Fruit fly (Drosophila melanogaster): ENCODE data around the gene superdeath.

superdeath gene

DNA sequence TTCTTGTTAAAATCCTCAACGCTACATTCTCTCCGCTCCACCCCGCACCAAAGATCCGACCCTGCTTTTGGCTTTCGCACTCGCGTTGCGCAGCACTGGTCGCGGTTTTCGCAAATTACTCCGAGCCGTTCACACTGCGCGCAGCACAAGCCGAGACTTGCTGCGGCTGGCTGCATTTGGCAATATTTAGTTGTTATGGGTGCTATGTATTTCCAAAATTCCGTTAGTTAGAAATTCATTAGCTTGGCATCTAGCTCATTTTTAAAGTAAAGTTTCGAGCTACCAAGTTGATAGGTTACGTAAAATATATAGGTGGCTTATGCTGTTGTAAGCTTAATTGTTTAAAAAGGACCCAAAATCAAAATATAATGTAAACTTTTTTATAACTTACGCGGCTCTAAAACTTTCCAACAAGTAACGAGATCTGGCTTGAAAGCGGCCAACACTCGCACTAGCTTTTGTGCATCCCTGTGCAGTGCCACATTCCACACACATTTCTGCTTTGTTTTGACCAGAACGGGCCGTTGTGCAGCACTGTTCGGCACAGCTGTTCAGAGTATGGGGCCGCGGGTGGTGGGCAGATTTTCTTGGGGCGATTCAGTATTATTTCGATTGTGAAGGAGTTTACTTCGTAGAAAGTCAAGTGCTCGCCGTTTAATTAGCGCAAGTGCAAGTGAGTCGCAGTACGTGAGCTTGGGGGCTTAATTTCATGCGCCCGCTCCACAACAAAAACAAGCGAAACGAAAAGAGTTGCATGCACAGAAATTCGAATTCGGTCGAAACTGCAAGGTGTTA lies 15.4 kb upstream of the superdeath start, which contains the start of the genes yem and Ctl2 (continued):
- TF ChIP-seq HLH106 (tag; optimal IDR thresholded peaks at IDR 0.05) (peak; percentile 71), dl (GFP tag; optimal IDR thresholded peaks at IDR 0.05; ENCODE audit: insufficient read depth in 1 of 2, partially characterized antibody in 2 of 2) (no peak), pan (optimal IDR thresholded peaks at IDR 0.05) (no peak), brk (GFP tag; optimal IDR thresholded peaks at IDR 0.05) (no peak), ey (GFP tag; optimal IDR thresholded peaks at IDR 0.05) (peak; percentile 71), CrebA (GFP tag; optimal IDR thresholded peaks at IDR 0.05; ENCODE audit: borderline replicate concordance) (no peak)

dm6 chr3R:29124128-29124527 lies 14.3 kb upstream of the superdeath start:
- TF ChIP-seq usp (GFP tag; optimal IDR thresholded peaks at IDR 0.05): no peak
- no peak for TF ChIP-seq brk (GFP tag; optimal IDR thresholded peaks at IDR 0.05)
- no peak for TF ChIP-seq lola (GFP tag; optimal IDR thresholded peaks at IDR 0.05)
- TF ChIP-seq woc (GFP tag; optimal IDR thresholded peaks at IDR 0.05): peak; percentile 73
- TF ChIP-seq sv (GFP tag; optimal IDR thresholded peaks at IDR 0.05): no peak
- no peak for TF ChIP-seq pan (optimal IDR thresholded peaks at IDR 0.05)
- TF ChIP-seq HLH106 (tag; optimal IDR thresholded peaks at IDR 0.05): peak; percentile 80
- TF ChIP-seq Dfd (GFP tag; optimal IDR thresholded peaks at IDR 0.05): no peak
- peak; percentile 91 for TF ChIP-seq ey (GFP tag; optimal IDR thresholded peaks at IDR 0.05)
- no peak for TF ChIP-seq jim (GFP tag; optimal IDR thresholded peaks at IDR 0.05)
- no peak for TF ChIP-seq Dif (GFP tag; optimal IDR thresholded peaks at IDR 0.05; ENCODE audit: partially characterized antibody)
- TF ChIP-seq GATAd (GFP tag; optimal IDR thresholded peaks at IDR 0.05): no peak
- TF ChIP-seq Hr78 (GFP tag; optimal IDR thresholded peaks at IDR 0.05): no peak
- TF ChIP-seq CrebA (GFP tag; optimal IDR thresholded peaks at IDR 0.05; ENCODE audit: borderline replicate concordance): no peak
- peak; percentile 20 for TF ChIP-seq dsf (GFP tag; optimal IDR thresholded peaks at IDR 0.05; ENCODE audit: borderline replicate concordance)
- TF ChIP-seq Mio (GFP tag; optimal IDR thresholded peaks at IDR 0.05): peak; percentile 36
- TF ChIP-seq psq (GFP tag; optimal IDR thresholded peaks at IDR 0.05): peak; percentile 78
- TF ChIP-seq Rel (GFP tag; optimal IDR thresholded peaks at IDR 0.05): no peak
- TF ChIP-seq Rel (tag; optimal IDR thresholded peaks at IDR 0.05): peak; percentile 7
- peak; percentile 56 for TF ChIP-seq Hr83 (GFP tag; optimal IDR thresholded peaks at IDR 0.05; ENCODE audit: poor library complexity, severe bottlenecking)
- no peak for TF ChIP-seq Myc (optimal IDR thresholded peaks at IDR 0.05)
- TF ChIP-seq h (GFP tag; optimal IDR thresholded peaks at IDR 0.05): peak; percentile 91
- TF ChIP-seq dl (GFP tag; optimal IDR thresholded peaks at IDR 0.05; ENCODE audit: insufficient read depth in 1 of 2, partially characterized antibody in 2 of 2): no peak
- peak; percentile 43 to 94 for TF ChIP-seq foxo (GFP tag; optimal IDR thresholded peaks at IDR 0.05)
- peak; percentile 73 for TF ChIP-seq CG32264 (GFP tag; optimal IDR thresholded peaks at IDR 0.05)
- TF ChIP-seq fru (GFP tag; optimal IDR thresholded peaks at IDR 0.05): peak; percentile 88
- no peak for TF ChIP-seq tai (GFP tag; optimal IDR thresholded peaks at IDR 0.05)
- peak; percentile 69 for TF ChIP-seq Sp1 (GFP tag; optimal IDR thresholded peaks at IDR 0.05)
- TF ChIP-seq CG9705 (GFP tag; optimal IDR thresholded peaks at IDR 0.05): no peak
- peak; percentile 89 for TF ChIP-seq br (GFP tag; optimal IDR thresholded peaks at IDR 0.05)
- no peak for TF ChIP-seq Vsx2 (GFP tag; optimal IDR thresholded peaks at IDR 0.05; ENCODE audit: partially characterized antibody)
- peak; percentile 58 for TF ChIP-seq Jra (GFP tag; optimal IDR thresholded peaks at IDR 0.05)
- peak; percentile 90 for TF ChIP-seq Hnf4 (GFP tag; optimal IDR thresholded peaks at IDR 0.05)
- peak; percentile 81 for TF ChIP-seq OdsH (GFP tag; optimal IDR thresholded peaks at IDR 0.05)
- no peak for TF ChIP-seq Abd-B (GFP tag; optimal IDR thresholded peaks at IDR 0.05)
- peak; percentile 66 for TF ChIP-seq dmrt93B (GFP tag; optimal IDR thresholded peaks at IDR 0.05)
- TF ChIP-seq rgr (GFP tag; optimal IDR thresholded peaks at IDR 0.05): peak; percentile 89
- TF ChIP-seq N (GFP tag; optimal IDR thresholded peaks at IDR 0.05): no peak
- no peak for TF ChIP-seq sage (GFP tag; optimal IDR thresholded peaks at IDR 0.05)

Measured in whole organism, wandering third instar larva.